Worm (Caenorhabditis elegans) whole organism, L1 larva: ENCODE data around the gene sru-38.
A peak's percentile ranks its signal among the peaks of the same experiment; 100 is the strongest.

Experiments used
- C04F5.9 ChIP-seq: sonication (generic microtip); optimal IDR thresholded peaks from 2 replicates; lab custom pipeline; 2016; ENCODE audit warnings: missing genetic modification characterization, missing compliant biosample characterization
- C16A3.4 ChIP-seq: fragments of 150-350 bp; optimal IDR thresholded peaks from 2 replicates; lab custom pipeline; 2014; ENCODE audit warnings: missing biosample characterization, missing genetic modification characterization
- C34B4.2 ChIP-seq: sonication (generic microtip); optimal IDR thresholded peaks from 2 replicates; lab custom pipeline; 2017; ENCODE audit warnings: mild to moderate bottlenecking, missing genetic modification characterization, missing compliant biosample characterization
- Y116A8C.19 ChIP-seq: sonication (generic microtip); optimal IDR thresholded peaks from 2 replicates; lab custom pipeline; 2016; ENCODE audit warnings: missing compliant biosample characterization, missing genetic modification characterization, borderline replicate concordance
- alr-1 ChIP-seq: fragments of 200-800 bp; sonication (Bioruptor generic); optimal IDR thresholded peaks from 2 replicates; lab custom pipeline; 2018; ENCODE audit warnings: borderline replicate concordance, mild to moderate bottlenecking, missing genetic modification characterization, missing compliant biosample characterization
- aly-2 ChIP-seq: fragments of 150-350 bp; optimal IDR thresholded peaks from 2 replicates; lab custom pipeline; 2014; ENCODE audit warnings: missing biosample characterization, missing genetic modification characterization
- ama-1 ChIP-seq: fragments of 150-350 bp; optimal IDR thresholded peaks from 2 replicates; lab custom pipeline; 2014
- blmp-1 ChIP-seq: fragments of 150-350 bp; optimal IDR thresholded peaks from 2 replicates; lab custom pipeline; 2014; ENCODE audit warnings: missing biosample characterization, missing genetic modification characterization
- ceh-63 ChIP-seq: fragments of 200-800 bp; sonication (Bioruptor generic); optimal IDR thresholded peaks from 2 replicates; lab custom pipeline; 2018; ENCODE audit warnings: mild to moderate bottlenecking, missing genetic modification characterization, missing compliant biosample characterization
- ceh-82 ChIP-seq, 3 experiments: fragments of 150-350 bp in 1 of 3; sonication (generic microtip) in 2 of 3; optimal IDR thresholded peaks; 2 replicates each; lab custom pipeline; 2014 to 2017; ENCODE audit warnings: missing biosample characterization in 3 of 3, missing genetic modification characterization in 3 of 3
- ces-1 ChIP-seq: fragments of 150-350 bp; optimal IDR thresholded peaks from 2 replicates; lab custom pipeline; 2014; ENCODE audit warnings: missing biosample characterization, missing genetic modification reagents, missing genetic modification characterization
- dsc-1 ChIP-seq: sonication (generic microtip); optimal IDR thresholded peaks from 2 replicates; lab custom pipeline; 2016; ENCODE audit warnings: mild to moderate bottlenecking, missing genetic modification characterization, missing compliant biosample characterization
- efl-1 ChIP-seq, 4 experiments: fragments of 150-350 bp; optimal IDR thresholded peaks in 3 of 4; peaks in 1 of 4; 1 replicate in 1 of 4; 2 replicates in 3 of 4; lab custom pipeline; 2014; ENCODE audit warnings: missing biosample characterization in 2 of 4, missing genetic modification characterization in 2 of 4, missing genetic modification reagents in 2 of 4
- elt-3 ChIP-seq, 6 experiments: fragments of 150-350 bp in 1 of 6; sonication (generic microtip); optimal IDR thresholded peaks; 2 replicates each; lab custom pipeline; 2017 to 2018; ENCODE audit warnings: missing biosample characterization in 6 of 6, missing genetic modification characterization in 6 of 6, inconsistent platforms in 1 of 6
- ets-5 ChIP-seq: fragments of 200-800 bp; sonication (Bioruptor generic); IDR thresholded peaks from 2 replicates; pipeline ENCODE4 v1.3.6; 2022; ENCODE audit warnings: missing genetic modification characterization, missing compliant biosample characterization
- hpl-2 ChIP-seq: fragments of 150-350 bp; optimal IDR thresholded peaks from 2 replicates; lab custom pipeline; 2014; ENCODE audit warnings: missing biosample characterization, missing genetic modification reagents, missing genetic modification characterization
- isw-1 ChIP-seq: fragments of 200-800 bp; sonication (Bioruptor generic); IDR thresholded peaks from 2 replicates; pipeline ENCODE4 v1.3.6; 2022; ENCODE audit warnings: missing genetic modification characterization, missing compliant biosample characterization
- jun-1 ChIP-seq: fragments of 150-350 bp; optimal IDR thresholded peaks from 2 replicates; lab custom pipeline; 2014; ENCODE audit warnings: missing biosample characterization, missing genetic modification reagents, missing genetic modification characterization
- lin-14 ChIP-seq: fragments of 200-800 bp; sonication (Bioruptor generic); optimal IDR thresholded peaks from 2 replicates; lab custom pipeline; 2018; ENCODE audit warnings: mild to moderate bottlenecking, missing genetic modification characterization, moderate library complexity, missing compliant biosample characterization
- lin-35 ChIP-seq, 2 experiments: fragments of 150-350 bp; optimal IDR thresholded peaks; 2 replicates each; lab custom pipeline; 2014; ENCODE audit warnings: missing biosample characterization in 2 of 2, missing genetic modification characterization in 2 of 2, missing genetic modification reagents in 2 of 2
- lin-39 ChIP-seq: fragments of 150-350 bp; optimal IDR thresholded peaks from 2 replicates; lab custom pipeline; 2014; ENCODE audit warnings: missing biosample characterization, missing genetic modification reagents, missing genetic modification characterization
- mab-9 ChIP-seq: fragments of 200-800 bp; sonication (Bioruptor generic); IDR thresholded peaks from 2 replicates; pipeline ENCODE4 v1.3.6; 2022; ENCODE audit warnings: missing genetic modification reagents, missing genetic modification characterization, missing compliant biosample characterization
- mdl-1 ChIP-seq, 2 experiments: fragments of 150-350 bp; optimal IDR thresholded peaks; 2 replicates each; lab custom pipeline; 2014 to 2017; ENCODE audit warnings: missing biosample characterization in 2 of 2, missing genetic modification characterization in 2 of 2, inconsistent platforms in 1 of 2
- mep-1 ChIP-seq: fragments of 150-350 bp; optimal IDR thresholded peaks from 2 replicates; lab custom pipeline; 2014; ENCODE audit warnings: missing biosample characterization, missing genetic modification characterization
- nhr-71 ChIP-seq: sonication (generic microtip); optimal IDR thresholded peaks from 2 replicates; lab custom pipeline; 2016; ENCODE audit warnings: mild to moderate bottlenecking, missing genetic modification characterization, moderate library complexity, missing compliant biosample characterization
- nhr-76 ChIP-seq: sonication (generic microtip); optimal IDR thresholded peaks from 2 replicates; lab custom pipeline; 2017; ENCODE audit warnings: missing biosample characterization, missing genetic modification characterization
- nhr-90 ChIP-seq: sonication (generic microtip); optimal IDR thresholded peaks from 2 replicates; lab custom pipeline; 2016; ENCODE audit warnings: mild to moderate bottlenecking, missing genetic modification characterization, missing compliant biosample characterization; ENCODE audit not compliant: poor library complexity
- pag-3 ChIP-seq: sonication (generic microtip); optimal IDR thresholded peaks from 2 replicates; lab custom pipeline; 2017; ENCODE audit warnings: missing genetic modification characterization, mild to moderate bottlenecking, missing compliant biosample characterization, antibody characterized with exemption, borderline replicate concordance; ENCODE audit not compliant: insufficient read depth
- pax-3 ChIP-seq: fragments of 200-800 bp; sonication (Bioruptor generic); optimal IDR thresholded peaks from 2 replicates; lab custom pipeline; 2018; ENCODE audit warnings: mild to moderate bottlenecking, missing genetic modification characterization, moderate library complexity, missing compliant biosample characterization
- pqm-1 ChIP-seq: sonication (generic microtip); optimal IDR thresholded peaks from 3 replicates; lab custom pipeline; 2017; ENCODE audit warnings: missing biosample characterization, missing genetic modification characterization
- snpc-4 ChIP-seq: fragments of 150-350 bp; optimal IDR thresholded peaks from 2 replicates; lab custom pipeline; 2014; ENCODE audit warnings: missing biosample characterization, missing genetic modification characterization
- snu-23 ChIP-seq: sonication (generic microtip); optimal IDR thresholded peaks from 2 replicates; lab custom pipeline; 2016; ENCODE audit warnings: missing genetic modification characterization, missing compliant biosample characterization
- sox-4 ChIP-seq: sonication (generic microtip); optimal IDR thresholded peaks from 2 replicates; lab custom pipeline; 2016; ENCODE audit warnings: missing genetic modification characterization, missing compliant biosample characterization
- sup-37 ChIP-seq: fragments of 200-800 bp; sonication (Bioruptor generic); optimal IDR thresholded peaks from 2 replicates; lab custom pipeline; 2018; ENCODE audit warnings: mild to moderate bottlenecking, missing genetic modification characterization, missing compliant biosample characterization
- tlp-1 ChIP-seq: fragments of 150-350 bp; optimal IDR thresholded peaks from 2 replicates; lab custom pipeline; 2014; ENCODE audit warnings: missing biosample characterization, missing genetic modification characterization
- unc-86 ChIP-seq: sonication (generic microtip); optimal IDR thresholded peaks from 2 replicates; lab custom pipeline; 2016; ENCODE audit warnings: missing genetic modification characterization, missing compliant biosample characterization
- vab-15 ChIP-seq: sonication (generic microtip); optimal IDR thresholded peaks from 2 replicates; lab custom pipeline; 2017; ENCODE audit warnings: missing genotype, mild to moderate bottlenecking, missing genetic modification characterization, missing compliant biosample characterization
- ztf-11 ChIP-seq, 2 experiments: sonication (generic microtip); optimal IDR thresholded peaks; 2 replicates each; lab custom pipeline; 2016 to 2017; ENCODE audit warnings: missing genetic modification characterization in 2 of 2, missing biosample characterization in 1 of 2, missing compliant biosample characterization in 1 of 2

sru-38 gene

DNA sequence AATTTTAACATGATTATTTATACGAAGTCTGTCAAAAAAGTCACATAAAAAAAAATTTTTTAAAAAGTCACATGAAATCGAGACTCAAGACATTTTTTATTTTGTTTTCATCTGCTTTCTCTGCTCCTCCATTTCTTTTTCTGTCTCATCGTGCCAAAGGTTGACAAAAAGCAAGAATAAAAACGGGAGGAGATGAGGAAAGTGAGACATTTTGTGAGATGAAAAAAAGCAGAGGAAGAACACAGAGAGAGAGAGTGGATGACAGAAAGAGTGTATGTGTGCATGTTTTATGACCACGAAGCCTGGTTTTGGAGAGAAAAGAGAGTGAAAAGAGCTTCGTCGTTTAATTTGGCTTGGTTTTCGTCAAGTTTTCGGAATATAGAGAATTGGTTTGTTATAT, 18.0 kb upstream of the sru-38 start (continued):
- TF ChIP-seq snpc-4 (tag; lab: Kevin White, UChicago) (no peak), lin-14 (GFP tag; lab: Kevin White, UChicago) (peak; percentile 67), C34B4.2 (tag; lab: Kevin White, UChicago) (no peak), nhr-90 (tag; lab: Kevin White, UChicago) (no peak), mdl-1 (tag; optimal IDR thresholded peaks at IDR 0.05; lab: Kevin White, UChicago) (no peak), pag-3 (tag; lab: Kevin White, UChicago) (no peak), ceh-63 (GFP tag; lab: Kevin White, UChicago) (no peak), tlp-1 (tag; lab: Kevin White, UChicago) (no peak), mep-1 (peak; percentile 6), ztf-11 (tag; optimal IDR thresholded peaks at IDR 0.05; lab: Kevin White, UChicago) (no peak), alr-1 (tag; lab: Kevin White, UChicago) (no peak), pax-3 (tag; lab: Kevin White, UChicago) (no peak), lin-39 (no peak), mab-9 (GFP tag; lab: Robert Waterston, UW) (no peak), jun-1 (tag; lab: Kevin White, UChicago) (no peak), ets-5 (GFP tag; lab: Robert Waterston, UW) (no peak), isw-1 (no peak), C04F5.9 (no peak), lin-35 (GFP tag; optimal IDR thresholded peaks at IDR 0.05; lab: Kevin White, UChicago) (peak in 1 of 2 experiments; percentile 4)

DNA sequence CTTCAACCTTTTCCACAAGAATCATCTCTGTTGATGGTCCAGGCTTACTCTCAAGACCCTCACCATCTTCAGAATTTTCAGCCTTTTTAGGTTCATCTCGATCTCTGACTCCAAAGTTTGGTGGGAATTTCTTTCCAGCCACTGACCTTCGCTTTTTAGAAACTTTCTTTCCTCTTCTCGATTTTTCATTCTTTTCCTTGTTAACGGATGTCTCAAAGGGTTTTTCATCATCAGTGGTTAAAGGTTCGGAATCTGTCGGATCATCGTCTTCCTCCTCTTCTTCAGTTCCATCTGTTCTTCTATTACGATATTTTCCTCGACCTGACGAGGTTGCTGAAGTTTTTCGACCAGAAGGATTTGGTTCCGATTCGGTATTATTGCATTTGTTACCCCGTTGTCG, 12.7 kb upstream of the sru-38 start:
- no peak for TF ChIP-seq sup-37
- no peak for TF ChIP-seq nhr-76 (tag; lab: Kevin White, UChicago)
- TF ChIP-seq dsc-1 (tag; lab: Kevin White, UChicago) = no peak
- TF ChIP-seq unc-86 = no peak
- TF ChIP-seq nhr-71 (tag; lab: Kevin White, UChicago) = no peak
- no peak for TF ChIP-seq isw-1
- TF ChIP-seq snpc-4 (tag; lab: Kevin White, UChicago) = no peak
- TF ChIP-seq ceh-82 (tag; optimal IDR thresholded peaks at IDR 0.05; lab: Kevin White, UChicago) = no peak
- no peak for TF ChIP-seq vab-15
- TF ChIP-seq Y116A8C.19 = no peak
- no peak for TF ChIP-seq hpl-2 (GFP tag; lab: Kevin White, UChicago)
- TF ChIP-seq snu-23 (GFP tag; lab: Kevin White, UChicago) = no peak
- no peak for TF ChIP-seq ces-1 (GFP tag; lab: Kevin White, UChicago)
- TF ChIP-seq sox-4 (tag; lab: Kevin White, UChicago) = no peak
- no peak for TF ChIP-seq pqm-1 (tag; lab: Kevin White, UChicago)

ce11 chrV:9843376-9843916, 7.6 kb upstream of the sru-38 start, which contains the start of gene sru-8:
sru-8 (plus strand) TSS chrV:9843866.
- no peak for TF ChIP-seq elt-3 (tag; optimal IDR thresholded peaks at IDR 0.05; lab: Kevin White, UChicago)
- TF ChIP-seq C04F5.9 = no peak
- no peak for TF ChIP-seq C16A3.4 (tag; lab: Kevin White, UChicago)
- TF ChIP-seq ama-1 = no peak
- no peak for TF ChIP-seq ceh-63 (GFP tag; lab: Kevin White, UChicago)
- TF ChIP-seq efl-1 (optimal IDR thresholded peaks at IDR 0.05; lab: Kevin White, UChicago) = no peak
- TF ChIP-seq efl-1 (GFP tag; optimal IDR thresholded peaks at IDR 0.05 in 1 of 2; lab: Kevin White, UChicago) = no peak
- TF ChIP-seq blmp-1 (tag; lab: Kevin White, UChicago) = no peak
- no peak for TF ChIP-seq aly-2
- TF ChIP-seq mep-1 = no peak
- TF ChIP-seq mab-9 (GFP tag; lab: Robert Waterston, UW) = no peak
- TF ChIP-seq, all 84 proteins: peak for 0
